Fruit fly (Drosophila melanogaster) whole organism, embryonic: ENCODE data around the gene InR.
A peak's percentile ranks its signal among the peaks of the same experiment; 100 is the strongest.

ENCODE experiments used
- ATbp ChIP-seq: fragments of 200-800 bp; sonication (Bioruptor generic); optimal IDR thresholded peaks from 2 replicates; lab custom pipeline; 2017; ENCODE audit warnings: missing biosample characterization, mild to moderate bottlenecking, missing genetic modification characterization, missing genetic modification reagents
- Abd-B ChIP-seq: fragments of 200-800 bp; sonication (Bioruptor generic); optimal IDR thresholded peaks from 2 replicates; lab custom pipeline; 2018; ENCODE audit warnings: missing biosample characterization, mild to moderate bottlenecking, missing genetic modification characterization, moderate library complexity
- Ada2b ChIP-seq: fragments of 200-800 bp; sonication (Bioruptor generic); IDR thresholded peaks from 2 replicates; pipeline ENCODE4 v1.3.6; 2022; ENCODE audit warnings: missing biosample characterization, missing genetic modification characterization
- Adf1 ChIP-seq: fragments of 200-800 bp; sonication (Bioruptor generic); IDR thresholded peaks from 2 replicates; pipeline ENCODE4 v1.3.6; 2022; ENCODE audit warnings: missing biosample characterization, missing genetic modification characterization
- B-H2 ChIP-seq: fragments of 200-800 bp; sonication (Bioruptor generic); optimal IDR thresholded peaks from 2 replicates; lab custom pipeline; 2018; ENCODE audit warnings: missing biosample characterization, mild to moderate bottlenecking, missing genetic modification characterization
- CG11504 ChIP-seq: fragments of 200-800 bp; sonication (Bioruptor generic); optimal IDR thresholded peaks from 3 replicates; lab custom pipeline; 2019; ENCODE audit warnings: missing biosample characterization, mild to moderate bottlenecking, missing genetic modification characterization, moderate library complexity
- CG11560 ChIP-seq: fragments of 200-800 bp; sonication (Bioruptor generic); IDR thresholded peaks from 3 replicates; pipeline ENCODE4 v1.3.6; 2022; ENCODE audit warnings: missing biosample characterization, missing genetic modification characterization
- CG13287 ChIP-seq: fragments of 200-800 bp; sonication (Bioruptor generic); IDR thresholded peaks from 2 replicates; pipeline ENCODE4 v1.3.6; 2022; ENCODE audit warnings: missing biosample characterization, missing genetic modification characterization; ENCODE audit not compliant: partially characterized antibody
- CG14441 ChIP-seq: fragments of 200-800 bp; sonication (Bioruptor generic); IDR thresholded peaks from 2 replicates; pipeline ENCODE4 v1.3.6; 2022; ENCODE audit warnings: missing biosample characterization, missing genetic modification characterization
- CG14710 ChIP-seq: fragments of 200-800 bp; sonication (Bioruptor generic); optimal IDR thresholded peaks from 3 replicates; lab custom pipeline; 2019; ENCODE audit warnings: missing biosample characterization, mild to moderate bottlenecking, missing genetic modification characterization, moderate library complexity
- CG16779 ChIP-seq: fragments of 200-800 bp; sonication (Bioruptor generic); IDR thresholded peaks from 2 replicates; pipeline ENCODE4 v1.3.6; 2022; ENCODE audit warnings: missing biosample characterization, missing genetic modification characterization
- CG2199 ChIP-seq: fragments of 200-800 bp; sonication (Bioruptor generic); IDR thresholded peaks from 3 replicates; pipeline ENCODE4 v1.3.6; 2022; ENCODE audit warnings: missing biosample characterization, missing genetic modification characterization
- CG3281 ChIP-seq: fragments of 200-800 bp; sonication (Bioruptor generic); optimal IDR thresholded peaks from 3 replicates; lab custom pipeline; 2017; ENCODE audit warnings: missing biosample characterization, mild to moderate bottlenecking, missing genetic modification characterization
- CG33213 ChIP-seq: fragments of 200-800 bp; sonication (Bioruptor generic); optimal IDR thresholded peaks from 3 replicates; lab custom pipeline; 2016; ENCODE audit warnings: missing biosample characterization, missing genetic modification characterization
- CG34224 ChIP-seq: fragments of 200-800 bp; sonication (Bioruptor generic); IDR thresholded peaks from 3 replicates; pipeline ENCODE4 v1.3.6; 2022; ENCODE audit warnings: missing biosample characterization, missing genetic modification characterization; ENCODE audit not compliant: partially characterized antibody
- CG7357 ChIP-seq: fragments of 200-800 bp; sonication (Bioruptor generic); IDR thresholded peaks from 3 replicates; pipeline ENCODE4 v1.3.6; 2022; ENCODE audit warnings: missing biosample characterization, missing genetic modification characterization
- CG7745 ChIP-seq: fragments of 200-800 bp; sonication (Bioruptor generic); optimal IDR thresholded peaks from 2 replicates; lab custom pipeline; 2018; ENCODE audit warnings: missing biosample characterization, mild to moderate bottlenecking, missing genetic modification characterization, moderate library complexity
- CG7839 ChIP-seq: fragments of 200-800 bp; sonication (Bioruptor generic); optimal IDR thresholded peaks from 3 replicates; lab custom pipeline; 2018; ENCODE audit warnings: missing biosample characterization, mild to moderate bottlenecking, missing genetic modification characterization, moderate library complexity
- CG8281 ChIP-seq: fragments of 200-800 bp; sonication (Bioruptor generic); optimal IDR thresholded peaks from 2 replicates; lab custom pipeline; 2018; ENCODE audit warnings: missing biosample characterization, mild to moderate bottlenecking, missing genetic modification characterization, moderate library complexity
- CG8290 ChIP-seq, 3 experiments: fragments of 200-800 bp; sonication (Bioruptor generic); optimal IDR thresholded peaks; 2 replicates each; lab custom pipeline; 2016 to 2019; ENCODE audit warnings: missing biosample characterization in 3 of 3, missing genetic modification characterization in 3 of 3, mild to moderate bottlenecking in 2 of 3, moderate library complexity in 1 of 3
- CG8765 ChIP-seq: fragments of 200-800 bp; sonication (Bioruptor generic); IDR thresholded peaks from 2 replicates; pipeline ENCODE4 v1.3.6; 2022; ENCODE audit warnings: missing biosample characterization, missing genetic modification characterization
- CG9727 ChIP-seq: fragments of 200-800 bp; sonication (Bioruptor generic); optimal IDR thresholded peaks from 3 replicates; lab custom pipeline; 2017; ENCODE audit warnings: missing biosample characterization, mild to moderate bottlenecking, missing genetic modification characterization
- CHES-1-like ChIP-seq: fragments of 200-800 bp; sonication (Bioruptor generic); optimal IDR thresholded peaks from 2 replicates; lab custom pipeline; 2016; ENCODE audit warnings: missing biosample characterization, missing genetic modification characterization
- CkIIα-i1 ChIP-seq: fragments of 200-800 bp; sonication (Bioruptor generic); IDR thresholded peaks from 2 replicates; pipeline ENCODE4 v1.3.6; 2022; ENCODE audit warnings: missing biosample characterization, missing genetic modification characterization
- Doc2 ChIP-seq: fragments of 200-800 bp; sonication (Bioruptor generic); IDR thresholded peaks from 2 replicates; pipeline ENCODE4 v1.3.6; 2022; ENCODE audit warnings: missing biosample characterization, missing genetic modification characterization
- Ets65A ChIP-seq: fragments of 200-800 bp; sonication (Bioruptor generic); peaks from one replicate; lab custom pipeline; 2016; ENCODE audit warnings: missing biosample characterization, missing genetic modification characterization
- Meics ChIP-seq: fragments of 200-800 bp; sonication (Bioruptor generic); optimal IDR thresholded peaks from 2 replicates; lab custom pipeline; 2017; ENCODE audit warnings: missing biosample characterization, mild to moderate bottlenecking, missing genetic modification characterization
- Ptx1 ChIP-seq: fragments of 200-800 bp; sonication (Bioruptor generic); IDR thresholded peaks from 2 replicates; pipeline ENCODE4 v1.3.6; 2022; ENCODE audit warnings: missing biosample characterization, missing genetic modification characterization
- al ChIP-seq: fragments of 200-800 bp; sonication (Bioruptor generic); IDR thresholded peaks from 2 replicates; pipeline ENCODE4 v1.3.6; 2022; ENCODE audit warnings: missing biosample characterization, missing genetic modification characterization
- amos ChIP-seq: fragments of 200-800 bp; sonication (Bioruptor generic); IDR thresholded peaks from 2 replicates; pipeline ENCODE4 v1.3.6; 2022; ENCODE audit warnings: missing biosample characterization, missing genetic modification characterization; ENCODE audit not compliant: partially characterized antibody
- cas ChIP-seq: fragments of 200-800 bp; sonication (Bioruptor generic); IDR thresholded peaks from 2 replicates; pipeline ENCODE4 v1.3.6; 2022; ENCODE audit warnings: missing biosample characterization, missing genetic modification characterization
- caup ChIP-seq: fragments of 200-800 bp; sonication (Bioruptor generic); optimal IDR thresholded peaks from 3 replicates; lab custom pipeline; 2017; ENCODE audit warnings: missing biosample characterization, mild to moderate bottlenecking, missing genetic modification characterization, moderate library complexity; ENCODE audit not compliant: severe bottlenecking
- cg ChIP-seq: fragments of 200-800 bp; sonication (Bioruptor generic); optimal IDR thresholded peaks from 3 replicates; lab custom pipeline; 2019; ENCODE audit warnings: missing biosample characterization, mild to moderate bottlenecking, missing genetic modification characterization, moderate library complexity
- da ChIP-seq: fragments of 200-800 bp; sonication (Bioruptor generic); optimal IDR thresholded peaks from 2 replicates; lab custom pipeline; 2016; ENCODE audit warnings: missing biosample characterization, missing genetic modification characterization
- dpn ChIP-seq, 2 experiments: fragments of 200-800 bp; sonication (Bioruptor generic); optimal IDR thresholded peaks; 3 replicates each; lab custom pipeline; 2016; ENCODE audit warnings: missing biosample characterization in 2 of 2, missing genetic modification characterization in 2 of 2
- esg ChIP-seq: fragments of 200-800 bp; sonication (Bioruptor generic); conservative IDR thresholded peaks from 2 replicates; pipeline ENCODE4 v1.3.6; 2022; ENCODE audit warnings: missing biosample characterization, missing genetic modification characterization
- fd3F ChIP-seq: fragments of 200-800 bp; sonication (Bioruptor generic); optimal IDR thresholded peaks from 2 replicates; lab custom pipeline; 2018; ENCODE audit warnings: missing biosample characterization, mild to moderate bottlenecking, missing genetic modification characterization, moderate library complexity
- ftz-f1 ChIP-seq: fragments of 200-800 bp; sonication (Bioruptor generic); optimal IDR thresholded peaks from 2 replicates; lab custom pipeline; 2016; ENCODE audit warnings: missing biosample characterization, missing genetic modification characterization
- gcm ChIP-seq: fragments of 200-800 bp; sonication (Bioruptor generic); optimal IDR thresholded peaks from 2 replicates; lab custom pipeline; 2019; ENCODE audit warnings: missing biosample characterization, mild to moderate bottlenecking, missing genetic modification characterization, moderate library complexity
- knrl ChIP-seq: fragments of 200-800 bp; sonication (Bioruptor generic); IDR thresholded peaks from 3 replicates; pipeline ENCODE4 v1.3.6; 2022; ENCODE audit warnings: missing biosample characterization, missing genetic modification characterization; ENCODE audit not compliant: partially characterized antibody
- lab ChIP-seq: fragments of 200-800 bp; sonication (Bioruptor generic); optimal IDR thresholded peaks from 3 replicates; lab custom pipeline; 2017; ENCODE audit warnings: missing biosample characterization, missing genetic modification characterization, mild to moderate bottlenecking, moderate library complexity, missing genetic modification reagents
- lov ChIP-seq, 2 experiments: fragments of 200-800 bp in 1 of 2; fragments of >200 bp in 1 of 2; sonication (Bioruptor generic) in 1 of 2; IDR thresholded peaks in 1 of 2; optimal IDR thresholded peaks in 1 of 2; 2 replicates in 1 of 2; 3 replicates in 1 of 2; pipeline versions ENCODE4 v1.3.6 to Lab custom; 2017 to 2022; ENCODE audit warnings: missing biosample characterization in 1 of 2, missing genetic modification characterization in 1 of 2
- sc ChIP-seq, 3 experiments: fragments of >200 bp in 2 of 3; fragments of 200-800 bp in 1 of 3; sonication (Bioruptor generic) in 1 of 3; optimal IDR thresholded peaks; 2 replicates in 2 of 3; 3 replicates in 1 of 3; lab custom pipeline; 2017; ENCODE audit warnings: mild to moderate bottlenecking in 1 of 3, missing biosample characterization in 1 of 3, missing genetic modification characterization in 1 of 3, missing genetic modification reagents in 1 of 3
- sqz ChIP-seq: fragments of 200-800 bp; sonication (Bioruptor generic); optimal IDR thresholded peaks from 3 replicates; lab custom pipeline; 2018; ENCODE audit warnings: missing biosample characterization, mild to moderate bottlenecking, missing genetic modification characterization
- tll ChIP-seq, 2 experiments: fragments of 200-800 bp in 1 of 2; fragments of >200 bp in 1 of 2; sonication (Bioruptor generic) in 1 of 2; optimal IDR thresholded peaks; 2 replicates each; lab custom pipeline; 2017 to 2019; ENCODE audit warnings: missing biosample characterization in 2 of 2, missing genetic modification characterization in 2 of 2, mild to moderate bottlenecking in 1 of 2, moderate library complexity in 1 of 2
- vvl ChIP-seq: fragments of 200-800 bp; sonication (Bioruptor generic); IDR thresholded peaks from 2 replicates; pipeline ENCODE4 v1.3.6; 2022; ENCODE audit warnings: missing biosample characterization, missing genetic modification characterization
- yki ChIP-seq: fragments of >200 bp; optimal IDR thresholded peaks from 3 replicates; lab custom pipeline; 2018

InR gene

dm6 chr3R:21581365-21582123 is 37.6 kb downstream of the InR start (continued):
- TF ChIP-seq lab (GFP tag; lab: Kevin White, UChicago), result no peak
- TF ChIP-seq gcm, result no peak
- TF ChIP-seq vvl (GFP tag; lab: Robert Waterston, UW), result peak; percentile 12; the same call in 1 of the 2 replicates
- peak; percentile 53 for TF ChIP-seq sqz (GFP tag; lab: Kevin White, UChicago)
- TF ChIP-seq Ptx1, result no peak
- no peak for TF ChIP-seq CG11560
- no peak for TF ChIP-seq CG8290 (GFP tag; optimal IDR thresholded peaks at IDR 0.05; lab: Kevin White, UChicago)
- peak in 1 of 2 experiments; percentile 4 for TF ChIP-seq CG8290 (tag; optimal IDR thresholded peaks at IDR 0.05; lab: Kevin White, UChicago)
- TF ChIP-seq fd3F, result no peak
- no peak for TF ChIP-seq Ets65A
- TF ChIP-seq CG7357 (GFP tag; lab: Robert Waterston, UW), result 0 out of 3 replicates have a peak, but pooled peaks have one; percentile 9
- no peak for TF ChIP-seq knrl (GFP tag; lab: Robert Waterston, UW)
- TF ChIP-seq yki (lab: Kevin White, UChicago), result no peak
- TF ChIP-seq CHES-1-like (GFP tag; lab: Kevin White, UChicago), result no peak
- TF ChIP-seq cg, result no peak
- TF ChIP-seq Doc2 (GFP tag; lab: Robert Waterston, UW), result no peak
- TF ChIP-seq CkIIα-i1, result no peak
- no peak for TF ChIP-seq ATbp (GFP tag; lab: Kevin White, UChicago)
- TF ChIP-seq CG34224, result 0 out of 3 replicates have a peak, but pooled peaks have one; percentile 22
- peak; percentile 24 for TF ChIP-seq B-H2 (GFP tag; lab: Kevin White, UChicago)
- TF ChIP-seq CG8281 (tag; lab: Kevin White, UChicago), result no peak
- TF ChIP-seq al (GFP tag; lab: Robert Waterston, UW), result no peak
- TF ChIP-seq esg, result no peak
- no peak for TF ChIP-seq tll (GFP tag; optimal IDR thresholded peaks at IDR 0.05; lab: Kevin White, UChicago)
- 0 out of 3 replicates have a peak, but pooled peaks have one; percentile 55 for TF ChIP-seq CG2199
- no peak for TF ChIP-seq Ada2b
- TF ChIP-seq CG11504 (tag; lab: Kevin White, UChicago), result peak; percentile 56
- TF ChIP-seq lov (optimal IDR thresholded peaks at IDR 0.05; lab: Kevin White, UChicago), result no peak
- no peak for TF ChIP-seq lov (GFP tag; IDR thresholded peaks at IDR 0.05; lab: Robert Waterston, UW)
- TF ChIP-seq CG7745 (tag; lab: Kevin White, UChicago), result no peak
- TF ChIP-seq CG3281, result peak; percentile 10
- no peak for TF ChIP-seq sc (optimal IDR thresholded peaks at IDR 0.05; lab: Kevin White, UChicago)
- no peak for TF ChIP-seq sc (GFP tag; optimal IDR thresholded peaks at IDR 0.05; lab: Kevin White, UChicago)
- TF ChIP-seq CG14710 (tag; lab: Kevin White, UChicago), result no peak
- no peak for TF ChIP-seq Meics (GFP tag; lab: Kevin White, UChicago)
- TF ChIP-seq CG33213 (GFP tag; lab: Kevin White, UChicago), result no peak
- TF ChIP-seq CG8765 (GFP tag; lab: Robert Waterston, UW), result no peak
- no peak for TF ChIP-seq CG14441 (GFP tag; lab: Robert Waterston, UW)
- peak; percentile 14; the same call in 1 of the 2 replicates for TF ChIP-seq CG13287 (GFP tag; lab: Robert Waterston, UW)
- TF ChIP-seq cas (GFP tag; lab: Robert Waterston, UW), result no peak
- TF ChIP-seq CG7839 (tag; lab: Kevin White, UChicago), result no peak
- TF ChIP-seq Abd-B (GFP tag; lab: Kevin White, UChicago), result no peak
- no peak for TF ChIP-seq da (GFP tag; lab: Kevin White, UChicago)
- no peak for TF ChIP-seq dpn (GFP tag; optimal IDR thresholded peaks at IDR 0.05; lab: Kevin White, UChicago)
- no peak for TF ChIP-seq CG9727
- no peak for TF ChIP-seq caup
- no peak for TF ChIP-seq CG16779 (GFP tag; lab: Robert Waterston, UW)
- TF ChIP-seq Adf1, result peak; percentile 74
- TF ChIP-seq amos, result no peak; the same call in 1 of the 2 replicates
- TF ChIP-seq ftz-f1 (GFP tag; lab: Kevin White, UChicago), result no peak
